Fruit fly (Drosophila melanogaster) whole organism, prepupa: Measurements from ENCODE around the gene CG14683.

Source experiments
- Blimp-1 ChIP-seq: fragments of 200-800 bp; sonication (Bioruptor generic); optimal IDR thresholded peaks from 3 replicates; lab custom pipeline; 2017; ENCODE audit warnings: missing biosample characterization, missing genetic modification characterization, mild to moderate bottlenecking, moderate library complexity, missing genetic modification reagents
- CG1621 ChIP-seq: fragments of 200-800 bp; sonication (Bioruptor generic); optimal IDR thresholded peaks from 3 replicates; lab custom pipeline; 2018; ENCODE audit warnings: missing biosample characterization, mild to moderate bottlenecking, missing genetic modification characterization
- CG16779 ChIP-seq: fragments of 200-800 bp; sonication (Bioruptor generic); optimal IDR thresholded peaks from 3 replicates; lab custom pipeline; 2017; ENCODE audit warnings: missing biosample characterization, mild to moderate bottlenecking, missing genetic modification characterization
- CG32006 ChIP-seq: fragments of 200-800 bp; sonication (Bioruptor generic); optimal IDR thresholded peaks from 3 replicates; lab custom pipeline; 2017; ENCODE audit warnings: missing biosample characterization, mild to moderate bottlenecking, missing genetic modification characterization
- CG8319 ChIP-seq: fragments of 200-800 bp; sonication (Bioruptor generic); optimal IDR thresholded peaks from 3 replicates; lab custom pipeline; 2016; ENCODE audit warnings: missing biosample characterization, missing genetic modification characterization
- Ets21C ChIP-seq: fragments of 200-800 bp; sonication (Bioruptor generic); optimal IDR thresholded peaks from 3 replicates; lab custom pipeline; 2016; ENCODE audit warnings: missing biosample characterization, missing genetic modification characterization
- Ets96B ChIP-seq: fragments of 200-800 bp; optimal IDR thresholded peaks from 2 replicates; lab custom pipeline; 2019; ENCODE audit warnings: missing biosample characterization, mild to moderate bottlenecking, missing genetic modification characterization, moderate library complexity
- Hr4 ChIP-seq: fragments of 200-800 bp; sonication (Bioruptor generic); optimal IDR thresholded peaks from 3 replicates; lab custom pipeline; 2016; ENCODE audit warnings: missing biosample characterization, missing genetic modification characterization
- Lpt ChIP-seq: fragments of 200-800 bp; sonication (Bioruptor generic); optimal IDR thresholded peaks from 3 replicates; lab custom pipeline; 2016; ENCODE audit warnings: missing biosample characterization, missing genetic modification characterization
- Sox102F ChIP-seq: fragments of 200-800 bp; sonication (Bioruptor generic); optimal IDR thresholded peaks from 2 replicates; lab custom pipeline; 2016; ENCODE audit warnings: missing biosample characterization, mild to moderate bottlenecking, missing genetic modification characterization
- net ChIP-seq: fragments of 200-800 bp; sonication (Bioruptor generic); optimal IDR thresholded peaks from 3 replicates; lab custom pipeline; 2016; ENCODE audit warnings: missing biosample characterization, missing genetic modification characterization
- salr ChIP-seq, 2 experiments: fragments of 200-800 bp; sonication (Bioruptor generic); optimal IDR thresholded peaks; 3 replicates each; lab custom pipeline; 2016 to 2018; ENCODE audit warnings: missing biosample characterization in 2 of 2, missing genetic modification characterization in 2 of 2, mild to moderate bottlenecking in 1 of 2
- ss ChIP-seq, 2 experiments: fragments of 200-800 bp; sonication (Bioruptor generic); optimal IDR thresholded peaks; 2 replicates in 1 of 2; 3 replicates in 1 of 2; lab custom pipeline; 2017 to 2018; ENCODE audit warnings: mild to moderate bottlenecking in 2 of 2, missing biosample characterization in 2 of 2, missing genetic modification characterization in 2 of 2, moderate library complexity in 1 of 2
- topi ChIP-seq: fragments of 200-800 bp; sonication (Bioruptor generic); optimal IDR thresholded peaks from 3 replicates; lab custom pipeline; 2016; ENCODE audit warnings: missing biosample characterization, missing genetic modification characterization

DNA sequence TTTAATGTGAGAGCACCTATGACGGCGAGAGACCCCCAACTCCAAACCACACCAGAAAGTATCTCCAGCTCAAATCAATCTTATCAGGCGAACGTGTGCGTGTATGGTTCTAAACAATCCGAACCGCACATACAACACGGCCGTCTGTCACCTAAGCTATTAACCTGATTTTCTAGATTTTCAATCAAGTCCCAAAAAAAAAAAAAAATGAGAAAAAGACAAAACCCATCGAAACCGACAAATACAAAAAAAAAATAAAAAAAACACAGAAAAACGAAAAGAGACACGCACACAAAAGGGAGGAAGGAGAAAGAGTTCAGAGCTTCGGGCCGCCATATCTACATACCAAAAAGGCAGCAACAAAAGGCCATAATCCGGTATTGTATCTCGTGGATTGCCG lies 39.9 kb upstream of the CG14683 start:
- TF ChIP-seq CG32006 (GFP tag; lab: Kevin White, UChicago) = no peak
- TF ChIP-seq CG1621 = no peak
- TF ChIP-seq salr (GFP tag; optimal IDR thresholded peaks at IDR 0.05; lab: Kevin White, UChicago) = no peak
- no peak for TF ChIP-seq Ets21C (GFP tag; lab: Kevin White, UChicago)
- peak; percentile 25 to 27 for TF ChIP-seq ss (GFP tag; optimal IDR thresholded peaks at IDR 0.05; lab: Kevin White, UChicago)
- TF ChIP-seq CG16779 (tag; lab: Kevin White, UChicago) = no peak
- no peak for TF ChIP-seq CG8319 (GFP tag; lab: Kevin White, UChicago)
- no peak for TF ChIP-seq Lpt (GFP tag; lab: Kevin White, UChicago)
- TF ChIP-seq net (GFP tag; lab: Kevin White, UChicago) = no peak
- TF ChIP-seq Sox102F (GFP tag; lab: Kevin White, UChicago) = no peak
- no peak for TF ChIP-seq Hr4
- no peak for TF ChIP-seq Ets96B (tag; lab: Kevin White, UChicago)
- no peak for TF ChIP-seq Blimp-1
- no peak for TF ChIP-seq topi (GFP tag; lab: Kevin White, UChicago)
